Fruit fly (Drosophila melanogaster) whole organism, prepupa: ENCODE measurements around the gene srl.

Experiments
- CG3032 ChIP-seq: fragments of 200-800 bp; optimal IDR thresholded peaks from 2 replicates; lab custom pipeline; 2019; ENCODE audit warnings: missing biosample characterization, mild to moderate bottlenecking, missing genetic modification characterization, moderate library complexity
- eg ChIP-seq: fragments of 200-800 bp; sonication (Bioruptor generic); IDR thresholded peaks from 3 replicates; pipeline ENCODE4 v1.3.6; 2022; ENCODE audit warnings: missing biosample characterization, missing genetic modification characterization
- fd59A ChIP-seq: fragments of 200-800 bp; sonication (Bioruptor generic); optimal IDR thresholded peaks from 2 replicates; lab custom pipeline; 2017; ENCODE audit warnings: missing biosample characterization, mild to moderate bottlenecking, missing genetic modification characterization, missing genetic modification reagents
- ss ChIP-seq, 2 experiments: fragments of 200-800 bp; sonication (Bioruptor generic); optimal IDR thresholded peaks; 2 replicates in 1 of 2; 3 replicates in 1 of 2; lab custom pipeline; 2017 to 2018; ENCODE audit warnings: mild to moderate bottlenecking in 2 of 2, missing biosample characterization in 2 of 2, missing genetic modification characterization in 2 of 2, moderate library complexity in 1 of 2

DNA sequence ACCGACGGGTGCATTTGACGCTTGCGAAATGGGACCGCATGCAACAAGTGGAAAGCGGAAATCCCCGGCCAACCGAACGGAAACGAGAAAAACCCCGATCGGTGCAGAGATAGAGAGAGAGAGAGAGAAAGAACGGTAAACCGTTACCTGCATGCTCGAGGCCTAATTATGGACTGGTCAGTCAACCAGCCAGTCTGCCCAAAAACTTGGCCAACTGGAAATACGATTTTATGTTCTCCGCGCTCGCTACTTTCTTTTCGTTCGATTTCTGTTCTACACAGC is 43.5 kb upstream of the srl start:
- TF ChIP-seq CG3032 (tag; lab: Kevin White, UChicago) = no peak
- TF ChIP-seq ss (GFP tag; optimal IDR thresholded peaks at IDR 0.05; lab: Kevin White, UChicago) = no peak
- no peak for TF ChIP-seq fd59A (GFP tag; lab: Kevin White, UChicago)
- TF ChIP-seq eg (GFP tag; lab: Robert Waterston, UW) = no peak
